Worm (Caenorhabditis elegans): ENCODE data around the gene chil-24.
"Not testable (repeated sequence)": the region's sequence is repeated elsewhere in the genome, so short reads cannot be mapped to it uniquely, and the experiment has no call there.

ce11 chrII:3126741-3127140 lies 2.2 kb upstream of the chil-24 start, which contains the start of gene ins-31:
- not testable (repeated sequence) for TF ChIP-seq flt-1, tbx-11 (GFP tag; IDR thresholded peaks at IDR 0.05)
